Fruit fly (Drosophila melanogaster) whole organism, embryonic: Measurements from ENCODE around the gene Psf2.
A peak's percentile ranks its signal among the peaks of the same experiment; 100 is the strongest.

Experiments used
- Abd-B ChIP-seq: fragments of 200-800 bp; sonication (Bioruptor generic); optimal IDR thresholded peaks from 2 replicates; lab custom pipeline; 2018; ENCODE audit warnings: missing biosample characterization, mild to moderate bottlenecking, missing genetic modification characterization, moderate library complexity
- CG10543 ChIP-seq: fragments of 200-800 bp; sonication (Bioruptor generic); optimal IDR thresholded peaks from 3 replicates; lab custom pipeline; 2017; ENCODE audit warnings: missing biosample characterization, mild to moderate bottlenecking, missing genetic modification characterization, moderate library complexity
- CG11085 ChIP-seq: fragments of 200-800 bp; sonication (Bioruptor generic); IDR thresholded peaks from 2 replicates; pipeline ENCODE4 v1.3.6; 2022; ENCODE audit warnings: missing biosample characterization, missing genetic modification characterization
- CG11504 ChIP-seq: fragments of 200-800 bp; sonication (Bioruptor generic); optimal IDR thresholded peaks from 3 replicates; lab custom pipeline; 2019; ENCODE audit warnings: missing biosample characterization, mild to moderate bottlenecking, missing genetic modification characterization, moderate library complexity
- CG11723 ChIP-seq: fragments of 200-800 bp; sonication (Bioruptor generic); optimal IDR thresholded peaks from 2 replicates; lab custom pipeline; 2017; ENCODE audit warnings: missing biosample characterization, mild to moderate bottlenecking, missing genetic modification characterization
- CG14050 ChIP-seq: fragments of 200-800 bp; sonication (Bioruptor generic); IDR thresholded peaks from 3 replicates; pipeline ENCODE4 v1.3.6; 2022; ENCODE audit warnings: missing biosample characterization, missing genetic modification characterization
- CG14860 ChIP-seq: fragments of 200-800 bp; sonication (Bioruptor generic); IDR thresholded peaks from 3 replicates; pipeline ENCODE4 v1.3.6; 2022; ENCODE audit warnings: missing biosample characterization, missing genetic modification characterization; ENCODE audit not compliant: partially characterized antibody
- CG17328 ChIP-seq: fragments of 200-800 bp; sonication (Bioruptor generic); IDR thresholded peaks from 2 replicates; pipeline ENCODE4 v1.3.6; 2022; ENCODE audit warnings: missing biosample characterization, missing genetic modification characterization
- CG1792 ChIP-seq: fragments of 200-800 bp; sonication (Bioruptor generic); optimal IDR thresholded peaks from 2 replicates; lab custom pipeline; 2016; ENCODE audit warnings: missing biosample characterization, missing genetic modification characterization
- CG18262 ChIP-seq: fragments of 200-800 bp; optimal IDR thresholded peaks from 3 replicates; lab custom pipeline; 2019; ENCODE audit warnings: missing biosample characterization, mild to moderate bottlenecking, missing genetic modification characterization, moderate library complexity
- CG3163 ChIP-seq: fragments of 200-800 bp; sonication (Bioruptor generic); optimal IDR thresholded peaks from 3 replicates; lab custom pipeline; 2016; ENCODE audit warnings: missing biosample characterization, missing genetic modification characterization
- CG43689 ChIP-seq: fragments of 200-800 bp; sonication (Bioruptor generic); IDR thresholded peaks from 2 replicates; pipeline ENCODE4 v1.3.6; 2022; ENCODE audit warnings: missing biosample characterization, missing genetic modification characterization
- CG4404 ChIP-seq: fragments of 200-800 bp; sonication (Bioruptor generic); IDR thresholded peaks from 2 replicates; pipeline ENCODE4 v1.3.6; 2022; ENCODE audit warnings: missing biosample characterization, missing genetic modification characterization
- CG4730 ChIP-seq: fragments of 200-800 bp; sonication (Bioruptor generic); IDR thresholded peaks from 2 replicates; pipeline ENCODE4 v1.3.6; 2022; ENCODE audit warnings: missing biosample characterization, missing genetic modification characterization
- CG7786 ChIP-seq: fragments of 200-800 bp; sonication (Bioruptor generic); optimal IDR thresholded peaks from 2 replicates; lab custom pipeline; 2016; ENCODE audit warnings: missing biosample characterization, missing genetic modification characterization
- CG9727 ChIP-seq: fragments of 200-800 bp; sonication (Bioruptor generic); optimal IDR thresholded peaks from 3 replicates; lab custom pipeline; 2017; ENCODE audit warnings: missing biosample characterization, mild to moderate bottlenecking, missing genetic modification characterization
- CG9876 ChIP-seq: fragments of 200-800 bp; sonication (Bioruptor generic); optimal IDR thresholded peaks from 2 replicates; lab custom pipeline; 2016; ENCODE audit warnings: missing biosample characterization, missing genetic modification characterization
- CTCF ChIP-seq: fragments of 200-800 bp; sonication (Bioruptor generic); optimal IDR thresholded peaks from 2 replicates; lab custom pipeline; 2017; ENCODE audit warnings: missing biosample characterization, mild to moderate bottlenecking, missing genetic modification characterization, moderate library complexity
- Dbx ChIP-seq: fragments of 200-800 bp; sonication (Bioruptor generic); IDR thresholded peaks from 3 replicates; pipeline ENCODE4 v1.3.6; 2022; ENCODE audit warnings: missing biosample characterization, missing genetic modification characterization
- Dfd ChIP-seq, 2 experiments: fragments of >200 bp; optimal IDR thresholded peaks; 2 replicates each; lab custom pipeline; 2017; ENCODE audit warnings: missing biosample characterization in 2 of 2, missing genetic modification characterization in 2 of 2
- Dp ChIP-seq: fragments of 200-800 bp; sonication (Bioruptor generic); optimal IDR thresholded peaks from 2 replicates; lab custom pipeline; 2018; ENCODE audit warnings: missing biosample characterization, mild to moderate bottlenecking, missing genetic modification characterization, moderate library complexity
- Fer1 ChIP-seq: fragments of 200-800 bp; sonication (Bioruptor generic); optimal IDR thresholded peaks from 2 replicates; lab custom pipeline; 2017; ENCODE audit warnings: missing biosample characterization, mild to moderate bottlenecking, missing genetic modification characterization
- Fer2 ChIP-seq: fragments of 200-800 bp; sonication (Bioruptor generic); optimal IDR thresholded peaks from 2 replicates; lab custom pipeline; 2018; ENCODE audit warnings: missing biosample characterization, mild to moderate bottlenecking, missing genetic modification characterization, moderate library complexity
- Hsf ChIP-seq: fragments of 200-800 bp; sonication (Bioruptor generic); optimal IDR thresholded peaks from 3 replicates; lab custom pipeline; 2016; ENCODE audit warnings: missing biosample characterization, missing genetic modification characterization
- Lpt ChIP-seq: fragments of >200 bp; optimal IDR thresholded peaks from 2 replicates; lab custom pipeline; 2018; ENCODE audit warnings: missing biosample characterization, missing genetic modification characterization
- Mad ChIP-seq: fragments of 200-800 bp; sonication (Bioruptor generic); optimal IDR thresholded peaks from 2 replicates; lab custom pipeline; 2016; ENCODE audit warnings: missing biosample characterization, missing genetic modification characterization
- Nf-YB ChIP-seq: fragments of 200-800 bp; sonication (Bioruptor generic); optimal IDR thresholded peaks from 3 replicates; lab custom pipeline; 2019; ENCODE audit warnings: missing biosample characterization, mild to moderate bottlenecking, missing genetic modification characterization, moderate library complexity
- Opbp ChIP-seq: fragments of 200-800 bp; sonication (Bioruptor generic); IDR thresholded peaks from 3 replicates; pipeline ENCODE4 v1.3.6; 2022; ENCODE audit warnings: missing biosample characterization, missing genetic modification characterization; ENCODE audit not compliant: partially characterized antibody
- Optix ChIP-seq: fragments of 200-800 bp; sonication (Bioruptor generic); IDR thresholded peaks from 3 replicates; pipeline ENCODE4 v1.3.6; 2022; ENCODE audit warnings: missing biosample characterization, missing genetic modification characterization
- TFAM ChIP-seq: fragments of 200-800 bp; sonication (Bioruptor generic); optimal IDR thresholded peaks from 2 replicates; lab custom pipeline; 2017; ENCODE audit warnings: missing biosample characterization, missing genetic modification characterization, inconsistent platforms
- Trl ChIP-seq, 3 experiments: fragments of >200 bp in 2 of 3; fragments of 200-800 bp in 1 of 3; sonication (Bioruptor generic) in 1 of 3; optimal IDR thresholded peaks; 2 replicates in 1 of 3; 3 replicates in 2 of 3; lab custom pipeline; 2016 to 2017; ENCODE audit warnings: missing biosample characterization in 1 of 3, missing genetic modification characterization in 1 of 3
- Xbp1 ChIP-seq: fragments of 200-800 bp; sonication (Bioruptor generic); optimal IDR thresholded peaks from 3 replicates; lab custom pipeline; 2016; ENCODE audit warnings: missing biosample characterization, mild to moderate bottlenecking, missing genetic modification characterization
- Xrp1 ChIP-seq: fragments of 200-800 bp; sonication (Bioruptor generic); IDR thresholded peaks from 2 replicates; pipeline ENCODE4 v1.3.6; 2022; ENCODE audit warnings: missing biosample characterization, missing genetic modification characterization
- bsh ChIP-seq, 2 experiments: fragments of 200-800 bp; sonication (Bioruptor generic); optimal IDR thresholded peaks; 2 replicates each; lab custom pipeline; 2017 to 2018; ENCODE audit warnings: mild to moderate bottlenecking in 2 of 2, missing biosample characterization in 2 of 2, missing genetic modification characterization in 2 of 2, moderate library complexity in 1 of 2
- chm ChIP-seq: fragments of 200-800 bp; sonication (Bioruptor generic); IDR thresholded peaks from 2 replicates; pipeline ENCODE4 v1.3.6; 2022; ENCODE audit warnings: missing biosample characterization, missing genetic modification characterization
- crc ChIP-seq: fragments of 200-800 bp; sonication (Bioruptor generic); optimal IDR thresholded peaks from 2 replicates; lab custom pipeline; 2016; ENCODE audit warnings: missing biosample characterization, missing genetic modification characterization
- dimm ChIP-seq: fragments of 200-800 bp; sonication (Bioruptor generic); IDR thresholded peaks from 2 replicates; pipeline ENCODE4 v1.3.6; 2022; ENCODE audit warnings: missing biosample characterization, missing genetic modification characterization
- dmrt11E ChIP-seq: fragments of 200-800 bp; sonication (Bioruptor generic); optimal IDR thresholded peaks from 3 replicates; lab custom pipeline; 2018; ENCODE audit warnings: missing biosample characterization, mild to moderate bottlenecking, missing genetic modification characterization, moderate library complexity
- esg ChIP-seq: fragments of 200-800 bp; sonication (Bioruptor generic); conservative IDR thresholded peaks from 2 replicates; pipeline ENCODE4 v1.3.6; 2022; ENCODE audit warnings: missing biosample characterization, missing genetic modification characterization
- ewg ChIP-seq: fragments of 200-800 bp; sonication (Bioruptor generic); optimal IDR thresholded peaks from 3 replicates; lab custom pipeline; 2017; ENCODE audit warnings: mild to moderate bottlenecking, missing biosample characterization, missing genetic modification reagents, missing genetic modification characterization
- gt ChIP-seq: fragments of 200-800 bp; sonication (Bioruptor generic); IDR thresholded peaks from 2 replicates; pipeline ENCODE4 v1.3.6; 2022; ENCODE audit warnings: missing biosample characterization, missing genetic modification characterization
- inv ChIP-seq: fragments of 200-800 bp; sonication (Bioruptor generic); IDR thresholded peaks from 2 replicates; pipeline ENCODE4 v1.3.6; 2022; ENCODE audit warnings: missing biosample characterization, missing genetic modification characterization; ENCODE audit not compliant: partially characterized antibody
- jigr1 ChIP-seq: fragments of 200-800 bp; sonication (Bioruptor generic); IDR thresholded peaks from 3 replicates; pipeline ENCODE4 v1.3.6; 2022; ENCODE audit warnings: missing biosample characterization, missing genetic modification characterization
- kay ChIP-seq: fragments of 200-800 bp; sonication (Bioruptor generic); optimal IDR thresholded peaks from 2 replicates; lab custom pipeline; 2016; ENCODE audit warnings: missing biosample characterization, missing genetic modification characterization
- nerfin-1 ChIP-seq: fragments of 200-800 bp; sonication (Bioruptor generic); optimal IDR thresholded peaks from 3 replicates; lab custom pipeline; 2019; ENCODE audit warnings: missing biosample characterization, mild to moderate bottlenecking, missing genetic modification characterization, moderate library complexity
- nerfin-2 ChIP-seq: fragments of 200-800 bp; sonication (Bioruptor generic); IDR thresholded peaks from 2 replicates; pipeline ENCODE4 v1.3.6; 2022; ENCODE audit warnings: missing biosample characterization, missing genetic modification characterization; ENCODE audit not compliant: partially characterized antibody
- otp ChIP-seq: fragments of 200-800 bp; sonication (Bioruptor generic); IDR thresholded peaks from 3 replicates; pipeline ENCODE4, ENCODE4 v1.3.6; 2022; ENCODE audit warnings: missing biosample characterization, missing genetic modification characterization
- sens ChIP-seq: fragments of 200-800 bp; sonication (Bioruptor generic); peaks from one replicate; lab custom pipeline; 2016; ENCODE audit warnings: missing biosample characterization, missing genetic modification characterization
- wdn ChIP-seq: fragments of 200-800 bp; sonication (Bioruptor generic); IDR thresholded peaks from 2 replicates; pipeline ENCODE4 v1.3.6; 2022; ENCODE audit warnings: missing biosample characterization, missing genetic modification characterization

The Psf2 gene

dm6 chr2L:4410855-4411254 is 23.7 kb upstream of the Psf2 start, which contains the start of gene CG43055:
CG43055 (plus strand) TSS chr2L:4411155.
- TF ChIP-seq inv (GFP tag; lab: Robert Waterston, UW) (no peak), sens (peak; percentile 9)

DNA sequence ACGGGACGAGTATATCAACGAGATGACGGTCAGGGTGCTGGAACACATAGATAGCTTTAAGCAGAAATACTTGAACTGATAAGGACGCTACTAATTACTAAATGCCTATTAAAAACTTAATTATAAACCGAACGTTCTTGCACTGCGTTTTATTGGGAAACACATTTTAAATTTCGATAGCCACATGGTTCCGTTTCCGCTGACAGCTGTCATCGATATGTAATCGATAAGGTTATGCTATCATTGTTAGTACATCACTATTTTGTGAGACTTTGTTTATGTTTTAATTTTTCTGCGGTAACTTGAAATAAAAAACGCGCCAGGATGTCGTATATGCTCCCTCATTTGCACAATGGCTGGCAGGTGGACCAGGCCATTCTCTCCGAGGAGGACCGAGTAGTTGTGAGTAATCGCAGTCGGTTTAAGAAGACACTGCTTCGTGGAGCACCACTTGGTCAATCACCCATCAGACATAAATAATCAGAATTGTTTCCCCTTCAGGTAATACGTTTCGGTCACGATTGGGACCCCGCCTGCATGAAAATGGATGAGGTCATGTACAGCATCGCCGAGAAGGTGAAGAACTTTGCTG is 16.0 kb upstream of the Psf2 start, which contains the start of gene Dim1:
TSS of gene Dim1 (plus strand) at position 239 of the 592 bp plus-strand sequence.
- TF ChIP-seq wdn (GFP tag; lab: Robert Waterston, UW) (no peak), Hsf (GFP tag; lab: Kevin White, UChicago) (peak; percentile 20), Fer1 (GFP tag; lab: Kevin White, UChicago) (no peak), CG18262 (tag; lab: Kevin White, UChicago) (no peak), esg (GFP tag; lab: Robert Waterston, UW) (no peak), Dbx (GFP tag; lab: Robert Waterston, UW) (no peak), otp (GFP tag; lab: Robert Waterston, UW) (no peak), TFAM (GFP tag; lab: Kevin White, UChicago) (no peak), CG9727 (GFP tag; lab: Kevin White, UChicago) (peak; percentile 40), Xrp1 (GFP tag; lab: Robert Waterston, UW) (no peak), CG43689 (no peak), CG11723 (GFP tag; lab: Kevin White, UChicago) (no peak), CG14050 (GFP tag; lab: Robert Waterston, UW) (no peak), CG9876 (GFP tag; lab: Kevin White, UChicago) (no peak), Optix (GFP tag; lab: Robert Waterston, UW) (no peak), nerfin-1 (tag; lab: Kevin White, UChicago) (no peak), Trl (optimal IDR thresholded peaks at IDR 0.05; lab: Kevin White, UChicago) (no peak), Trl (GFP tag; optimal IDR thresholded peaks at IDR 0.05; lab: Kevin White, UChicago) (no peak), Nf-YB (GFP tag; lab: Kevin White, UChicago) (peak; percentile 10), CG10543 (GFP tag; lab: Kevin White, UChicago) (no peak), dimm (GFP tag; lab: Robert Waterston, UW) (no peak), ewg (GFP tag; lab: Kevin White, UChicago) (no peak), CG17328 (GFP tag; lab: Robert Waterston, UW) (0 out of 2 replicates have a peak, but pooled peaks have one; percentile 31), bsh (GFP tag; optimal IDR thresholded peaks at IDR 0.05; lab: Kevin White, UChicago) (no peak), CTCF (GFP tag; lab: Kevin White, UChicago) (peak; percentile 14), jigr1 (GFP tag; lab: Robert Waterston, UW) (no peak), kay (GFP tag; lab: Kevin White, UChicago) (no peak), CG11504 (tag; lab: Kevin White, UChicago) (no peak), crc (GFP tag; lab: Kevin White, UChicago) (no peak), Mad (GFP tag; lab: Kevin White, UChicago) (peak; percentile 29), Dp (peak; percentile 87), nerfin-2 (peak; percentile 70), dmrt11E (no peak), CG4730 (GFP tag; lab: Robert Waterston, UW) (no peak), CG3163 (GFP tag; lab: Kevin White, UChicago) (peak; percentile 5), CG7786 (GFP tag; lab: Kevin White, UChicago) (no peak), Lpt (GFP tag; lab: Kevin White, UChicago) (no peak), CG1792 (GFP tag; lab: Kevin White, UChicago) (peak; percentile 14), chm (GFP tag; lab: Robert Waterston, UW) (no peak), CG11085 (GFP tag; lab: Robert Waterston, UW) (no peak), Dfd (GFP tag; optimal IDR thresholded peaks at IDR 0.05; lab: Kevin White, UChicago) (no peak), Xbp1 (no peak), CG4404 (no peak), Abd-B (no peak), Fer2 (tag; lab: Kevin White, UChicago) (no peak), gt (GFP tag; lab: Robert Waterston, UW) (no peak), CG14860 (peak; percentile 72), Opbp (GFP tag; lab: Robert Waterston, UW) (peak; percentile 74)
